Fruit fly (Drosophila melanogaster): ENCODE data around the gene Ugt304A1.

Gene Ugt304A1

dm6 chr3R:11178300-11178699, 3.1 kb upstream of the Ugt304A1 start (continued):
- TF ChIP-seq chif (GFP tag; optimal IDR thresholded peaks at IDR 0.05) (no peak), D (optimal IDR thresholded peaks at IDR 0.05) (no peak), D (GFP tag; optimal IDR thresholded peaks at IDR 0.05) (no peak), Dip2 (GFP tag; IDR thresholded peaks at IDR 0.05) (no peak), Ravus (GFP tag; IDR thresholded peaks at IDR 0.05) (no peak), CG43689 (GFP tag; IDR thresholded peaks at IDR 0.05) (no peak), CG12219 (GFP tag; optimal IDR thresholded peaks at IDR 0.05) (no peak), CG10321 (GFP tag; IDR thresholded peaks at IDR 0.05) (no peak), CG11696 (GFP tag; IDR thresholded peaks at IDR 0.05) (no peak), CG9215 (GFP tag; IDR thresholded peaks at IDR 0.05) (no peak), Kr (GFP tag; optimal IDR thresholded peaks at IDR 0.05) (no peak), CG9932 (GFP tag; IDR thresholded peaks at IDR 0.05) (no peak), Doc2 (GFP tag; IDR thresholded peaks at IDR 0.05) (no peak), CG8290 (GFP tag; optimal IDR thresholded peaks at IDR 0.05) (no peak), CG8290 (tag; optimal IDR thresholded peaks at IDR 0.05) (peak in 1 of 2 experiments; percentile 12), Med (GFP tag) (peak; percentile 70), hbn (GFP tag; IDR thresholded peaks at IDR 0.05; ENCODE audit: partially characterized antibody) (no peak), ERR (GFP tag; optimal IDR thresholded peaks at IDR 0.05) (no peak), CG1647 (GFP tag; optimal IDR thresholded peaks at IDR 0.05) (no peak), CG1602 (GFP tag; optimal IDR thresholded peaks at IDR 0.05) (no peak), CG9797 (GFP tag; optimal IDR thresholded peaks at IDR 0.05) (no peak), bowl (GFP tag; IDR thresholded peaks at IDR 0.05) (no peak), dmrt99B (tag; optimal IDR thresholded peaks at IDR 0.05) (peak; percentile 13), CG16863 (GFP tag; optimal IDR thresholded peaks at IDR 0.05) (no peak), CG11085 (GFP tag; IDR thresholded peaks at IDR 0.05) (no peak), Mes4 (GFP tag; optimal IDR thresholded peaks at IDR 0.05) (no peak), Meics (GFP tag; optimal IDR thresholded peaks at IDR 0.05) (peak; percentile 90), twi (tag; optimal IDR thresholded peaks at IDR 0.05) (no peak), CHES-1-like (GFP tag; optimal IDR thresholded peaks at IDR 0.05) (no peak), CG9437 (GFP tag; optimal IDR thresholded peaks at IDR 0.05) (no peak), CG15011 (GFP tag; optimal IDR thresholded peaks at IDR 0.05) (no peak), CG7372 (GFP tag; IDR thresholded peaks at IDR 0.05) (no peak), CG9727 (GFP tag; optimal IDR thresholded peaks at IDR 0.05) (no peak), zfh2 (GFP tag; optimal IDR thresholded peaks at IDR 0.05) (no peak), pum (GFP tag; optimal IDR thresholded peaks at IDR 0.05) (no peak), CG6175 (GFP tag; IDR thresholded peaks at IDR 0.05) (no peak), Atf-2 (GFP tag; optimal IDR thresholded peaks at IDR 0.05) (no peak), CG15601 (tag; optimal IDR thresholded peaks at IDR 0.05) (peak; percentile 11), lab (GFP tag; optimal IDR thresholded peaks at IDR 0.05) (peak; percentile 72), Dip3 (GFP tag; optimal IDR thresholded peaks at IDR 0.05) (no peak), CG4424 (GFP tag; optimal IDR thresholded peaks at IDR 0.05) (no peak), gro (GFP tag; optimal IDR thresholded peaks at IDR 0.05) (no peak), gsb (GFP tag; IDR thresholded peaks at IDR 0.05) (no peak), inv (GFP tag; IDR thresholded peaks at IDR 0.05; ENCODE audit: partially characterized antibody) (no peak), CG9817 (tag; optimal IDR thresholded peaks at IDR 0.05) (peak; percentile 5), disco-r (GFP tag; optimal IDR thresholded peaks at IDR 0.05) (no peak), CG14014 (GFP tag; IDR thresholded peaks at IDR 0.05) (no peak), corto (GFP tag; optimal IDR thresholded peaks at IDR 0.05) (no peak), ab (GFP tag; optimal IDR thresholded peaks at IDR 0.05) (no peak), CG3163 (GFP tag; optimal IDR thresholded peaks at IDR 0.05) (no peak), CG4707 (GFP tag; optimal IDR thresholded peaks at IDR 0.05) (no peak), HLH3B (GFP tag; IDR thresholded peaks at IDR 0.05) (no peak), CG6683 (GFP tag; optimal IDR thresholded peaks at IDR 0.05) (no peak), CG8359 (GFP tag; optimal IDR thresholded peaks at IDR 0.05; ENCODE audit: borderline replicate concordance) (no peak)
